Fruit fly (Drosophila melanogaster): ENCODE measurements around the gene Mipp1.

Gene Mipp1

DNA sequence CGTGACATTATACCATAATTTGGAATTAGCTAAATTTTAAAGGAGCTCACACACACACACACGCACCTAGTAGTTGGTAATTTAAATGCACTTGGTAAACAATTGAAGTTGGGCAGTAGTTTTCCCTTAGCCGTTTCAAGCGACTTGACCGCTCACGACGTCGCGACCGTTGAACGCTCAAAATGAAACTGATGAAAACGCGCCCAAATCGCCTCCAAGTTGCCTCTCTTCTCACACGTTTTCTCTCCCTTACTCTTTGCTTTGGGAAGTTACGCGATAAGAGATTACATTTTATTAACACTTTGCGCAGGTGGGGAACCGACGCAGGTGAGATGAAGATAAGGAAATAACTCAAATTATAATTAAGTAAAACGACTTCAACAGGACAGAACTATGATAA is 926 bp downstream of the Mipp1 start (continued):
- TF ChIP-seq CG8290 (GFP tag; optimal IDR thresholded peaks at IDR 0.05) (no peak), CG8290 (tag; optimal IDR thresholded peaks at IDR 0.05) (peak in 1 of 2 experiments; percentile 40), h (optimal IDR thresholded peaks at IDR 0.05) (no peak), tgo (GFP tag; IDR thresholded peaks at IDR 0.05) (no peak), CG8089 (GFP tag; optimal IDR thresholded peaks at IDR 0.05) (no peak), Kr (GFP tag; optimal IDR thresholded peaks at IDR 0.05) (no peak), cato (GFP tag; optimal IDR thresholded peaks at IDR 0.05; ENCODE audit: borderline replicate concordance) (no peak), Neu2 (GFP tag; optimal IDR thresholded peaks at IDR 0.05; ENCODE audit: borderline replicate concordance) (no peak), CG7271 (tag; optimal IDR thresholded peaks at IDR 0.05) (no peak), usp (GFP tag; optimal IDR thresholded peaks at IDR 0.05) (no peak), pan (optimal IDR thresholded peaks at IDR 0.05) (no peak), pan (GFP tag; optimal IDR thresholded peaks at IDR 0.05 in 1 of 2, IDR thresholded peaks at IDR 0.05 in 1 of 2) (no peak), Abd-B (GFP tag; optimal IDR thresholded peaks at IDR 0.05) (no peak), CG14050 (GFP tag; IDR thresholded peaks at IDR 0.05) (no peak), sens-2 (GFP tag; IDR thresholded peaks at IDR 0.05) (no peak), inv (GFP tag; IDR thresholded peaks at IDR 0.05; ENCODE audit: partially characterized antibody) (0 out of 2 replicates have a peak, but pooled peaks have one; percentile 16), CG12155 (GFP tag; optimal IDR thresholded peaks at IDR 0.05) (no peak), Sin3A (optimal IDR thresholded peaks at IDR 0.05) (no peak), CG7839 (tag; optimal IDR thresholded peaks at IDR 0.05) (no peak), jumu (GFP tag; optimal IDR thresholded peaks at IDR 0.05) (no peak)

DNA sequence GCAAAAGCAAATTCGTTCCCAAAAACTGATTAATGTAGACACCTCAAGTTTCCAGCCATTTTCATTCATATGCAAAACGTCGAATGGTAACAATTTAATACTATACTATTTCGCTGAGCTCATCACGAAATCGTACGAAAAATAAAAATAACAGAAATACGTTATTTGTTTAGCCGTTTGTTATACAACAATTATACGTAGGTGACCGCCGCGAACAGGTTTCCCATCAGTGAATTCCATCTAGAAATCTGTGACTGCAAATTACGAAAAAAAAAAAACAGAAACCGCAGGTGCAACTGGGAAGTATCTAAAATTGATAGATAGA is 1.4 kb downstream of the Mipp1 start:
- no peak for TF ChIP-seq CG3163 (GFP tag; optimal IDR thresholded peaks at IDR 0.05)
- no peak for TF ChIP-seq onecut (GFP tag; IDR thresholded peaks at IDR 0.05)
- TF ChIP-seq HHEX (GFP tag; optimal IDR thresholded peaks at IDR 0.05): no peak
- peak; percentile 9 for TF ChIP-seq CG11504 (tag; optimal IDR thresholded peaks at IDR 0.05)
- peak in 1 of 2 experiments; percentile 71 for TF ChIP-seq Pdp1 (GFP tag; optimal IDR thresholded peaks at IDR 0.05)
- TF ChIP-seq CG7928 (GFP tag; optimal IDR thresholded peaks at IDR 0.05): no peak
- peak; percentile 54 for TF ChIP-seq sens (GFP tag)
- no peak for TF ChIP-seq CG6765 (GFP tag; optimal IDR thresholded peaks at IDR 0.05)
- TF ChIP-seq pnt (GFP tag; optimal IDR thresholded peaks at IDR 0.05): no peak
- TF ChIP-seq zfh1 (GFP tag; IDR thresholded peaks at IDR 0.05): 0 out of 3 replicates have a peak, but pooled peaks have one; percentile 0
- TF ChIP-seq Nf-YB (GFP tag; optimal IDR thresholded peaks at IDR 0.05): no peak
- no peak for TF ChIP-seq tio (GFP tag; optimal IDR thresholded peaks at IDR 0.05)
- TF ChIP-seq CG7786 (GFP tag; optimal IDR thresholded peaks at IDR 0.05): no peak
- no peak for TF ChIP-seq salm (tag; optimal IDR thresholded peaks at IDR 0.05)
- no peak for TF ChIP-seq nau (GFP tag; optimal IDR thresholded peaks at IDR 0.05)
- TF ChIP-seq tgo (GFP tag; IDR thresholded peaks at IDR 0.05): no peak
- no peak for TF ChIP-seq CG31365 (tag; optimal IDR thresholded peaks at IDR 0.05)
- no peak for TF ChIP-seq CG1647 (GFP tag; optimal IDR thresholded peaks at IDR 0.05)
- no peak for TF ChIP-seq CG9215 (GFP tag; IDR thresholded peaks at IDR 0.05)

DNA sequence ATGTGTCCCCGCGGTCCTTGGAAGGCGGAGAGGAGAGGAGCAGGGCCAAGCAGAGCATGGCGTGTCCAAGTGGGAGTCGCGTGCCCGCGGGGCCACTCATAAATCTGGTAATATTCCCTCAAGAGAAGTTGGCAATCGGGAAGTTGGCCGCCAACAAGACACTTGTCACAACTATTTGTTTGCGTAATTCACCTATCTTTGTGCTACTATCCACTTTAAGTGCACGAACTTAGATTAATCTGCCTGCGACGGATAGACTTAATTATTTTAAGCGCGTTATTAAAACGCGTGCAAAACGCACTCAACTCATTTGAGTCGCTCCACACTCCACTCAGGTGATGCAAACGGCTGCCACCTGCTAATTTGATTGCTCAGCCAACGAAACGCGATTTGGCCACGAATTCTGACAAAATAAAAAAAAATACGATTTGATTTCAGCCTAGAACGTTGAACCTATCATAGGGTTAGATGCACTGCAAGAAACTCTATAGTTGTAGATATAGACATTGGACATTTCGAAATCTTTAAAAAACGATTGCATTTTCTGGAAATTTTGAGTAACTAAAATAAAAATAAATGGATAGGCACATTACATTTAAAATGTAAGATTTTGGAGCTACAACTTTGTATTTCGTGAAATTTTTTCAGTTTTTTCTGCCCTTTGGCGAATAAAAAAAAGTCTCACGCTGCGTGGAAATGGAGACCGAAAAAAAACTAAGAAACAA is 2.0 kb downstream of the Mipp1 start:
- peak; percentile 53 for TF ChIP-seq CG12659 (GFP tag; optimal IDR thresholded peaks at IDR 0.05)
- peak; percentile 52; the same call in 2 of the 3 replicates for TF ChIP-seq CG7357 (GFP tag; IDR thresholded peaks at IDR 0.05)
- TF ChIP-seq ro (GFP tag; IDR thresholded peaks at IDR 0.05): no peak
- TF ChIP-seq Ets65A (GFP tag): peak; percentile 22
- no peak for TF ChIP-seq fru (optimal IDR thresholded peaks at IDR 0.05)
- TF ChIP-seq gcm (GFP tag; optimal IDR thresholded peaks at IDR 0.05): no peak
- no peak for TF ChIP-seq CG7987 (GFP tag; optimal IDR thresholded peaks at IDR 0.05)
- TF ChIP-seq emc (GFP tag; optimal IDR thresholded peaks at IDR 0.05): no peak
- TF ChIP-seq CG9727 (GFP tag; optimal IDR thresholded peaks at IDR 0.05): peak; percentile 18
- no peak for TF ChIP-seq Lpt (GFP tag; optimal IDR thresholded peaks at IDR 0.05)
- peak; percentile 37; the same call in 1 of the 3 replicates for TF ChIP-seq zfh1 (GFP tag; IDR thresholded peaks at IDR 0.05)
- no peak for TF ChIP-seq CG7928 (GFP tag; optimal IDR thresholded peaks at IDR 0.05)
- peak; percentile 28 for TF ChIP-seq CG16863 (GFP tag; optimal IDR thresholded peaks at IDR 0.05)
- TF ChIP-seq CG6813 (GFP tag; optimal IDR thresholded peaks at IDR 0.05): no peak
- TF ChIP-seq sna (GFP tag; IDR thresholded peaks at IDR 0.05; ENCODE audit: partially characterized antibody): no peak
- peak; percentile 20 for TF ChIP-seq CG15514 (GFP tag; optimal IDR thresholded peaks at IDR 0.05)
